Fruit fly (Drosophila melanogaster): Measurements from ENCODE around the gene Mrp4.
A peak's percentile ranks its signal among the peaks of the same experiment; 100 is the strongest.

Mrp4 gene

DNA sequence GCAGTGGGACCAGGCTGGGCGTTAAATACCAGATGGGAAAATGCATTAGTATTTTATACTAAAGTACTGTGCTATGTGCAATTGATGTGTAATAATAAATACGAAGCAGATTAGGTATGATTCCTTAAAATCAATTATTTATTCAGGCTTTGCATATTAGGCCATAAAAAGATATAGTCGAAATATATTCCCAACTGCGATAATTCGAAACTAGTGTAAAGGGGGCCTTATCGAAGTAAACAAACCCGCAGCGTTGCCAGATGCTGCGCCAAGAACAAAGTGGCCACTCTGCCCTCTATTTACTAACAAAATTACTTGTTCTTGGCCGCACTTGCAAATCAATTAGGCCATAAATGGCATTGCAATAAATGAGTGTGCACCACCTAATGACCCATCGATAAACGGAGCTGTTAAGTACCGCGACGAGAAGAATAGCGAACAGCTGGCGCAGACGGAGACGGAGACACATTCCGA, 11.5 kb upstream of the Mrp4 start, which contains the start of gene CG10898 (continued):
- peak; percentile 91 for TF ChIP-seq Hsf (GFP tag; optimal IDR thresholded peaks at IDR 0.05)
- TF ChIP-seq CG7928 (GFP tag; optimal IDR thresholded peaks at IDR 0.05), result peak; percentile 32
- peak; percentile 58 for TF ChIP-seq CG31388 (GFP tag; optimal IDR thresholded peaks at IDR 0.05)
- peak; percentile 42; the same call in 1 of the 2 replicates for TF ChIP-seq Gsc (GFP tag; IDR thresholded peaks at IDR 0.05)
- TF ChIP-seq CG5245 (GFP tag; optimal IDR thresholded peaks at IDR 0.05), result peak; percentile 63
- TF ChIP-seq CG17186 (GFP tag; optimal IDR thresholded peaks at IDR 0.05), result peak; percentile 71
- no peak for TF ChIP-seq D (optimal IDR thresholded peaks at IDR 0.05)
- peak; percentile 55 for TF ChIP-seq D (GFP tag; optimal IDR thresholded peaks at IDR 0.05)
- peak; percentile 84 for TF ChIP-seq CG16863 (GFP tag; optimal IDR thresholded peaks at IDR 0.05)
- TF ChIP-seq sima (GFP tag; optimal IDR thresholded peaks at IDR 0.05), result peak; percentile 13
- TF ChIP-seq Dp (GFP tag; optimal IDR thresholded peaks at IDR 0.05), result peak; percentile 61
- peak; percentile 83 for TF ChIP-seq CG7786 (GFP tag; optimal IDR thresholded peaks at IDR 0.05)
- TF ChIP-seq CHES-1-like (GFP tag; optimal IDR thresholded peaks at IDR 0.05), result peak; percentile 95
- peak; percentile 60 for TF ChIP-seq CG7556 (GFP tag; optimal IDR thresholded peaks at IDR 0.05)
- TF ChIP-seq CG18476 (GFP tag; optimal IDR thresholded peaks at IDR 0.05), result peak; percentile 69
- TF ChIP-seq ranshi (GFP tag; IDR thresholded peaks at IDR 0.05), result peak; percentile 85
- peak; percentile 81 for TF ChIP-seq esg (GFP tag; conservative IDR thresholded peaks at IDR 0.05)
- peak; percentile 20; the same call in 1 of the 2 replicates for TF ChIP-seq ham (GFP tag; IDR thresholded peaks at IDR 0.05)
- TF ChIP-seq CG13287 (GFP tag; IDR thresholded peaks at IDR 0.05; ENCODE audit: partially characterized antibody), result peak; percentile 56; the same call in 1 of the 2 replicates
- TF ChIP-seq Stat92E (GFP tag; optimal IDR thresholded peaks at IDR 0.05), result no peak
- peak; percentile 52 for TF ChIP-seq Scr (GFP tag; IDR thresholded peaks at IDR 0.05; ENCODE audit: partially characterized antibody)
- TF ChIP-seq CG8281 (tag; optimal IDR thresholded peaks at IDR 0.05), result peak; percentile 17
- no peak for TF ChIP-seq Hr39 (optimal IDR thresholded peaks at IDR 0.05)
- TF ChIP-seq Neu2 (GFP tag; optimal IDR thresholded peaks at IDR 0.05; ENCODE audit: borderline replicate concordance), result peak; percentile 68
- no peak for TF ChIP-seq prd (optimal IDR thresholded peaks at IDR 0.05)
- TF ChIP-seq prd (GFP tag; IDR thresholded peaks at IDR 0.05), result peak; percentile 89
- peak; percentile 85 for TF ChIP-seq lab (GFP tag; optimal IDR thresholded peaks at IDR 0.05)
- TF ChIP-seq Hr51 (GFP tag; optimal IDR thresholded peaks at IDR 0.05), result peak; percentile 77 to 84
- peak; percentile 81 to 89 for TF ChIP-seq Pdp1 (GFP tag; optimal IDR thresholded peaks at IDR 0.05)
- peak; percentile 87 for TF ChIP-seq fd3F (GFP tag; optimal IDR thresholded peaks at IDR 0.05)
- peak; percentile 16 for TF ChIP-seq CG4707 (GFP tag; optimal IDR thresholded peaks at IDR 0.05)
- TF ChIP-seq luna (GFP tag; optimal IDR thresholded peaks at IDR 0.05), result peak; percentile 68
- TF ChIP-seq inv (GFP tag; IDR thresholded peaks at IDR 0.05; ENCODE audit: partially characterized antibody), result no peak
- no peak for TF ChIP-seq usp (GFP tag; optimal IDR thresholded peaks at IDR 0.05)
- no peak for TF ChIP-seq mld (GFP tag; IDR thresholded peaks at IDR 0.05; ENCODE audit: partially characterized antibody)
- peak; percentile 53 for TF ChIP-seq BEAF-32 (GFP tag; optimal IDR thresholded peaks at IDR 0.05)
- TF ChIP-seq caup (GFP tag; optimal IDR thresholded peaks at IDR 0.05; ENCODE audit: severe bottlenecking), result peak; percentile 76
- peak; percentile 57 for TF ChIP-seq crc (GFP tag; optimal IDR thresholded peaks at IDR 0.05)
- TF ChIP-seq Vsx1 (GFP tag; optimal IDR thresholded peaks at IDR 0.05), result peak; percentile 33
- TF ChIP-seq kah (GFP tag; optimal IDR thresholded peaks at IDR 0.05), result no peak
- TF ChIP-seq CG10209 (GFP tag; optimal IDR thresholded peaks at IDR 0.05), result peak; percentile 76
- peak; percentile 36 for TF ChIP-seq lbe (GFP tag; optimal IDR thresholded peaks at IDR 0.05)
- TF ChIP-seq CG17385 (GFP tag; optimal IDR thresholded peaks at IDR 0.05), result peak; percentile 65
- peak; percentile 90 for TF ChIP-seq Ets97D (GFP tag; optimal IDR thresholded peaks at IDR 0.05)
- TF ChIP-seq Side (GFP tag; optimal IDR thresholded peaks at IDR 0.05), result peak; percentile 83
- peak; percentile 21; the same call in 1 of the 2 replicates for TF ChIP-seq bbx (GFP tag; IDR thresholded peaks at IDR 0.05; ENCODE audit: partially characterized antibody)
- peak; percentile 43 for TF ChIP-seq Adf1 (GFP tag; IDR thresholded peaks at IDR 0.05)
- TF ChIP-seq h (optimal IDR thresholded peaks at IDR 0.05), result no peak
- TF ChIP-seq sna (GFP tag; IDR thresholded peaks at IDR 0.05; ENCODE audit: partially characterized antibody), result peak; percentile 11; the same call in 1 of the 2 replicates
